Worm (Caenorhabditis elegans): Measurements from ENCODE around the gene F28A12.3.

Gene F28A12.3

ce11 chrV:8670759-8671158 lies 29.6 kb upstream of the F28A12.3 start:
- TF ChIP-seq nhr-25 (tag; optimal IDR thresholded peaks at IDR 0.05) (peak; percentile 31), lsy-2 (tag; optimal IDR thresholded peaks at IDR 0.05) (no peak)

ce11 chrV:8668224-8668623 lies 27.1 kb upstream of the F28A12.3 start:
- TF ChIP-seq ceh-16 (tag; optimal IDR thresholded peaks at IDR 0.05): peak; percentile 47
- TF ChIP-seq nhr-12 (tag; optimal IDR thresholded peaks at IDR 0.05): no peak
- TF ChIP-seq dmd-4 (tag; optimal IDR thresholded peaks at IDR 0.05): no peak
- no peak for TF ChIP-seq unc-39 (tag; optimal IDR thresholded peaks at IDR 0.05)
- peak; percentile 93 for TF ChIP-seq blmp-1 (tag; optimal IDR thresholded peaks at IDR 0.05; ENCODE audit: insufficient read depth)
- TF ChIP-seq nhr-25 (tag; optimal IDR thresholded peaks at IDR 0.05): peak; percentile 65

ce11 chrV:8667230-8668021 lies 26.3 kb upstream of the F28A12.3 start:
- peak; percentile 78 for TF ChIP-seq sma-9 (GFP tag; optimal IDR thresholded peaks at IDR 0.05)
- TF ChIP-seq sma-9 (tag; optimal IDR thresholded peaks at IDR 0.05): no peak
- TF ChIP-seq sem-4 (tag; optimal IDR thresholded peaks at IDR 0.05): no peak
- TF ChIP-seq F13H6.1 (tag; optimal IDR thresholded peaks at IDR 0.05): peak; percentile 71
- TF ChIP-seq Y55F3AM.14 (GFP tag; optimal IDR thresholded peaks at IDR 0.05): no peak
- peak; percentile 33 for TF ChIP-seq nhr-129 (tag; optimal IDR thresholded peaks at IDR 0.05)
- TF ChIP-seq lsy-2 (tag; optimal IDR thresholded peaks at IDR 0.05): peak in 1 of 2 experiments; percentile 25

ce11 chrV:8665765-8666164 lies 24.6 kb upstream of the F28A12.3 start, which contains the start of gene ZC190.4:
TSS of gene ZC190.4 (plus strand) at chrV:8666065.
- TF ChIP-seq nhr-21 (tag; optimal IDR thresholded peaks at IDR 0.05) (no peak), skn-1 (tag; optimal IDR thresholded peaks at IDR 0.05) (no peak), R02D3.7 (tag; optimal IDR thresholded peaks at IDR 0.05) (no peak), ceh-16 (tag; optimal IDR thresholded peaks at IDR 0.05) (no peak)

ce11 chrV:8663023-8663422 lies 21.9 kb upstream of the F28A12.3 start:
- TF ChIP-seq unc-55 (GFP tag; optimal IDR thresholded peaks at IDR 0.05) (peak; percentile 40), nhr-10 (tag; optimal IDR thresholded peaks at IDR 0.05) (no peak), lsy-2 (tag; optimal IDR thresholded peaks at IDR 0.05) (peak in 1 of 2 experiments; percentile 29), zag-1 (tag; optimal IDR thresholded peaks at IDR 0.05) (peak; percentile 80), elt-3 (tag; optimal IDR thresholded peaks at IDR 0.05) (no peak), gmeb-1 (tag; optimal IDR thresholded peaks at IDR 0.05) (no peak), sma-9 (GFP tag; optimal IDR thresholded peaks at IDR 0.05) (peak; percentile 43), sma-9 (tag; optimal IDR thresholded peaks at IDR 0.05) (no peak), Y55F3AM.14 (GFP tag; optimal IDR thresholded peaks at IDR 0.05) (peak; percentile 43), crh-2 (tag; optimal IDR thresholded peaks at IDR 0.05) (no peak), unc-39 (tag; optimal IDR thresholded peaks at IDR 0.05) (no peak), sem-4 (tag; optimal IDR thresholded peaks at IDR 0.05) (peak; percentile 36), ZK546.5 (tag; optimal IDR thresholded peaks at IDR 0.05) (no peak), C34F6.9 (tag; optimal IDR thresholded peaks at IDR 0.05) (peak; percentile 51), F13H6.1 (tag; optimal IDR thresholded peaks at IDR 0.05) (peak; percentile 57), snpc-4 (tag; optimal IDR thresholded peaks at IDR 0.05) (peak; percentile 6), nhr-129 (tag; optimal IDR thresholded peaks at IDR 0.05) (peak; percentile 40), ztf-4 (tag; optimal IDR thresholded peaks at IDR 0.05) (no peak)

ce11 chrV:8662056-8663006 lies 21.2 kb upstream of the F28A12.3 start:
- peak; percentile 76 for TF ChIP-seq sem-4 (tag; optimal IDR thresholded peaks at IDR 0.05)
- no peak for TF ChIP-seq nhr-10 (tag; optimal IDR thresholded peaks at IDR 0.05)
- TF ChIP-seq nhr-25 (tag; optimal IDR thresholded peaks at IDR 0.05): peak; percentile 93
- no peak for TF ChIP-seq snpc-4 (tag; optimal IDR thresholded peaks at IDR 0.05)
- no peak for TF ChIP-seq lin-11 (tag; optimal IDR thresholded peaks at IDR 0.05)
- TF ChIP-seq C34F6.9 (tag; optimal IDR thresholded peaks at IDR 0.05): no peak
- TF ChIP-seq lsy-2 (tag; optimal IDR thresholded peaks at IDR 0.05): peak in 1 of 2 experiments; percentile 21
- no peak for TF ChIP-seq mbf-1 (tag; optimal IDR thresholded peaks at IDR 0.05)
- TF ChIP-seq fos-1 (tag; optimal IDR thresholded peaks at IDR 0.05): no peak
- no peak for TF ChIP-seq ceh-82 (tag; optimal IDR thresholded peaks at IDR 0.05)
- TF ChIP-seq aly-2 (tag; optimal IDR thresholded peaks at IDR 0.05): no peak
- no peak for TF ChIP-seq elt-1 (tag; optimal IDR thresholded peaks at IDR 0.05)
- TF ChIP-seq nhr-77 (tag; optimal IDR thresholded peaks at IDR 0.05): no peak
- peak; percentile 91 for TF ChIP-seq blmp-1 (tag; optimal IDR thresholded peaks at IDR 0.05; ENCODE audit: insufficient read depth)
- peak; percentile 82 for TF ChIP-seq sma-3 (GFP tag; optimal IDR thresholded peaks at IDR 0.05)
- peak; percentile 66 for TF ChIP-seq Y55F3AM.14 (GFP tag; optimal IDR thresholded peaks at IDR 0.05)
- no peak for TF ChIP-seq crh-2 (tag; optimal IDR thresholded peaks at IDR 0.05)
- no peak for TF ChIP-seq mab-5 (tag; optimal IDR thresholded peaks at IDR 0.05)
- no peak for TF ChIP-seq alr-1 (tag; optimal IDR thresholded peaks at IDR 0.05)
- no peak for TF ChIP-seq dmd-4 (tag; optimal IDR thresholded peaks at IDR 0.05)
- TF ChIP-seq skn-1 (tag; optimal IDR thresholded peaks at IDR 0.05): no peak
- peak; percentile 54 for TF ChIP-seq F13H6.1 (tag; optimal IDR thresholded peaks at IDR 0.05)
- no peak for TF ChIP-seq nhr-23 (tag; optimal IDR thresholded peaks at IDR 0.05)
- TF ChIP-seq unc-55 (GFP tag; optimal IDR thresholded peaks at IDR 0.05): no peak
- peak; percentile 43 for TF ChIP-seq ceh-16 (tag; optimal IDR thresholded peaks at IDR 0.05)
